Worm (Caenorhabditis elegans) whole organism, L3 larva: ENCODE data around the gene ipp-5.

Experiments used
- R02D3.7 ChIP-seq: fragments of 150-350 bp; optimal IDR thresholded peaks from 2 replicates; lab custom pipeline; 2014; ENCODE audit warnings: missing biosample characterization, missing genetic modification characterization
- ZK546.5 ChIP-seq: sonication (generic microtip); optimal IDR thresholded peaks from 2 replicates; lab custom pipeline; 2017; ENCODE audit warnings: missing biosample characterization, missing genetic modification characterization
- ama-1 ChIP-seq: fragments of 150-350 bp; optimal IDR thresholded peaks from 2 replicates; lab custom pipeline; 2018
- ceh-16 ChIP-seq: sonication (generic microtip); optimal IDR thresholded peaks from 2 replicates; lab custom pipeline; 2017; ENCODE audit warnings: missing biosample characterization, missing genetic modification characterization
- ceh-82 ChIP-seq: fragments of 150-350 bp; optimal IDR thresholded peaks from 2 replicates; lab custom pipeline; 2014; ENCODE audit warnings: missing biosample characterization, missing genetic modification characterization
- egl-5 ChIP-seq: fragments of 150-350 bp; optimal IDR thresholded peaks from 2 replicates; lab custom pipeline; 2017; ENCODE audit warnings: missing biosample characterization, missing genetic modification reagents, missing genetic modification characterization, inconsistent platforms
- elt-2 ChIP-seq: sonication (generic microtip); optimal IDR thresholded peaks from 2 replicates; lab custom pipeline; 2016; ENCODE audit warnings: missing genetic modification reagents, mild to moderate bottlenecking, missing genetic modification characterization, missing compliant biosample characterization
- eor-1 ChIP-seq, 2 experiments: fragments of 150-350 bp; optimal IDR thresholded peaks; 2 replicates each; lab custom pipeline; 2014 to 2018; ENCODE audit warnings: missing biosample characterization in 2 of 2, missing genetic modification characterization in 2 of 2
- fkh-10 ChIP-seq: sonication (generic microtip); optimal IDR thresholded peaks from 2 replicates; lab custom pipeline; 2017; ENCODE audit warnings: missing biosample characterization, missing genetic modification reagents, missing genetic modification characterization
- fkh-2 ChIP-seq: fragments of 150-350 bp; optimal IDR thresholded peaks from 2 replicates; lab custom pipeline; 2014; ENCODE audit warnings: missing biosample characterization, missing genetic modification reagents, missing genetic modification characterization
- fos-1 ChIP-seq: fragments of 150-350 bp; optimal IDR thresholded peaks from 2 replicates; lab custom pipeline; 2014; ENCODE audit warnings: missing biosample characterization, missing genetic modification characterization
- hmg-11 ChIP-seq: sonication (generic microtip); optimal IDR thresholded peaks from 2 replicates; lab custom pipeline; 2016; ENCODE audit warnings: missing genetic modification characterization, missing compliant biosample characterization
- jun-1 ChIP-seq: fragments of 150-350 bp; optimal IDR thresholded peaks from 2 replicates; lab custom pipeline; 2014; ENCODE audit warnings: missing biosample characterization, missing genetic modification reagents, missing genetic modification characterization
- lin-15B ChIP-seq: fragments of 150-350 bp; optimal IDR thresholded peaks from 2 replicates; lab custom pipeline; 2014; ENCODE audit warnings: missing biosample characterization, missing genetic modification characterization
- lin-39 ChIP-seq: fragments of 150-350 bp; optimal IDR thresholded peaks from 2 replicates; lab custom pipeline; 2018; ENCODE audit warnings: missing biosample characterization, missing genetic modification reagents, missing genetic modification characterization
- lsy-12 ChIP-seq: sonication (generic microtip); optimal IDR thresholded peaks from 2 replicates; lab custom pipeline; 2016; ENCODE audit warnings: mild to moderate bottlenecking, missing genetic modification characterization, missing compliant biosample characterization
- mdl-1 ChIP-seq: fragments of 150-350 bp; optimal IDR thresholded peaks from 2 replicates; lab custom pipeline; 2014; ENCODE audit warnings: missing biosample characterization, missing genetic modification characterization
- nfya-1 ChIP-seq: sonication (generic microtip); optimal IDR thresholded peaks from 2 replicates; lab custom pipeline; 2017; ENCODE audit warnings: missing genetic modification characterization, mild to moderate bottlenecking, missing compliant biosample characterization, antibody characterized with exemption, moderate library complexity; ENCODE audit not compliant: insufficient read depth
- nhr-11 ChIP-seq: fragments of 150-350 bp; optimal IDR thresholded peaks from 2 replicates; lab custom pipeline; 2014; ENCODE audit warnings: missing biosample characterization, missing genetic modification characterization
- nhr-23 ChIP-seq: fragments of 150-350 bp; optimal IDR thresholded peaks from 2 replicates; lab custom pipeline; 2014; ENCODE audit warnings: missing biosample characterization, missing genetic modification reagents, missing genetic modification characterization
- nhr-237 ChIP-seq: fragments of 150-350 bp; optimal IDR thresholded peaks from 2 replicates; lab custom pipeline; 2014; ENCODE audit warnings: missing biosample characterization, missing genetic modification characterization
- nhr-28 ChIP-seq: fragments of 150-350 bp; optimal IDR thresholded peaks from 2 replicates; lab custom pipeline; 2014; ENCODE audit warnings: missing biosample characterization, missing genetic modification characterization
- nhr-43 ChIP-seq: sonication (generic microtip); optimal IDR thresholded peaks from 2 replicates; lab custom pipeline; 2016; ENCODE audit warnings: mild to moderate bottlenecking, missing genetic modification characterization, missing compliant biosample characterization; ENCODE audit not compliant: poor library complexity, severe bottlenecking
- nhr-67 ChIP-seq: fragments of 150-350 bp; optimal IDR thresholded peaks from 2 replicates; lab custom pipeline; 2014; ENCODE audit warnings: missing biosample characterization, missing genetic modification characterization
- nhr-76 ChIP-seq: fragments of 150-350 bp; sonication (generic microtip); optimal IDR thresholded peaks from 5 replicates; lab custom pipeline; 2014; ENCODE audit warnings: missing biosample characterization, missing genetic modification characterization
- nhr-77 ChIP-seq: fragments of 150-350 bp; optimal IDR thresholded peaks from 2 replicates; lab custom pipeline; 2014; ENCODE audit warnings: missing biosample characterization, missing genetic modification characterization
- pha-4 ChIP-seq: fragments of 150-350 bp; optimal IDR thresholded peaks from 2 replicates; lab custom pipeline; 2014; ENCODE audit warnings: missing biosample characterization, missing genetic modification reagents, missing genetic modification characterization
- pqm-1 ChIP-seq: fragments of 150-350 bp; optimal IDR thresholded peaks from 2 replicates; lab custom pipeline; 2017; ENCODE audit warnings: missing biosample characterization, missing genetic modification characterization, inconsistent platforms
- snpc-4 ChIP-seq: fragments of 150-350 bp; optimal IDR thresholded peaks from 2 replicates; lab custom pipeline; 2014; ENCODE audit warnings: missing biosample characterization, missing genetic modification characterization
- tbx-2 ChIP-seq: sonication (generic microtip); optimal IDR thresholded peaks from 2 replicates; lab custom pipeline; 2016; ENCODE audit warnings: mild to moderate bottlenecking, missing genetic modification characterization, missing compliant biosample characterization
- unc-39 ChIP-seq: sonication (generic microtip); optimal IDR thresholded peaks from 4 replicates; lab custom pipeline; 2017; ENCODE audit warnings: missing biosample characterization, missing genetic modification characterization
- unc-62 ChIP-seq: fragments of 150-350 bp; sonication (generic microtip); optimal IDR thresholded peaks from 4 replicates; lab custom pipeline; 2014; ENCODE audit warnings: missing biosample characterization, missing genetic modification reagents, missing genetic modification characterization
- zag-1 ChIP-seq: fragments of 150-350 bp; optimal IDR thresholded peaks from 2 replicates; lab custom pipeline; 2014; ENCODE audit warnings: missing biosample characterization, missing genetic modification characterization
- ztf-11 ChIP-seq: fragments of 150-350 bp; optimal IDR thresholded peaks from 2 replicates; lab custom pipeline; 2014; ENCODE audit warnings: missing biosample characterization, missing genetic modification characterization
- ztf-4 ChIP-seq: fragments of 150-350 bp; optimal IDR thresholded peaks from 2 replicates; lab custom pipeline; 2014; ENCODE audit warnings: missing biosample characterization, missing genetic modification characterization

The ipp-5 gene

ce11 chrX:6031169-6031568 lies at the start of gene ipp-5:
Gene ipp-5, plus strand, starts transcription at chrX:6031469.
- no peak for TF ChIP-seq nhr-23
- no peak for TF ChIP-seq nfya-1 (tag; lab: Kevin White, UChicago)
- no peak for TF ChIP-seq elt-2 (tag; lab: Kevin White, UChicago)
- no peak for TF ChIP-seq fkh-10 (GFP tag; lab: Kevin White, UChicago)
- no peak for TF ChIP-seq ztf-4 (tag; lab: Kevin White, UChicago)
- TF ChIP-seq nhr-67 (tag; lab: Kevin White, UChicago): no peak
- no peak for TF ChIP-seq nhr-11 (tag; lab: Kevin White, UChicago)
- TF ChIP-seq jun-1 (tag; lab: Kevin White, UChicago): no peak
- TF ChIP-seq ceh-16 (tag; lab: Kevin White, UChicago): no peak
- no peak for TF ChIP-seq fos-1
- TF ChIP-seq pha-4 (tag; lab: Kevin White, UChicago): no peak
- TF ChIP-seq fkh-2 (tag; lab: Kevin White, UChicago): no peak
- no peak for TF ChIP-seq ama-1 (lab: Kevin White, UChicago)
- TF ChIP-seq, all 47 proteins: peak for 0

- TF ChIP-seq egl-5 (tag; lab: Kevin White, UChicago): no peak
- peak; percentile 23 for TF ChIP-seq lin-39 (tag; lab: Kevin White, UChicago)
- TF ChIP-seq nhr-237: no peak
- TF ChIP-seq ztf-4 (tag; lab: Kevin White, UChicago): no peak
- TF ChIP-seq hmg-11 (tag; lab: Kevin White, UChicago): peak; percentile 6
- no peak for TF ChIP-seq nhr-76 (tag; lab: Kevin White, UChicago)
- TF ChIP-seq nfya-1 (tag; lab: Kevin White, UChicago): peak; percentile 29
- TF ChIP-seq zag-1 (tag; lab: Kevin White, UChicago): no peak
- no peak for TF ChIP-seq nhr-77 (tag; lab: Kevin White, UChicago)
- TF ChIP-seq ztf-11 (tag; lab: Kevin White, UChicago): no peak
- no peak for TF ChIP-seq ZK546.5
- TF ChIP-seq eor-1 (tag; optimal IDR thresholded peaks at IDR 0.05; lab: Kevin White, UChicago): no peak
- TF ChIP-seq R02D3.7 (tag; lab: Kevin White, UChicago): no peak
- TF ChIP-seq nhr-28 (tag; lab: Kevin White, UChicago): no peak
- no peak for TF ChIP-seq nhr-43 (tag; lab: Kevin White, UChicago)
- TF ChIP-seq lin-15B (tag; lab: Kevin White, UChicago): no peak
- TF ChIP-seq pqm-1 (tag; lab: Kevin White, UChicago): no peak
- TF ChIP-seq tbx-2: no peak
- TF ChIP-seq nhr-23: no peak
- no peak for TF ChIP-seq mdl-1 (tag; lab: Kevin White, UChicago)
- TF ChIP-seq jun-1 (tag; lab: Kevin White, UChicago): no peak
- no peak for TF ChIP-seq snpc-4
- TF ChIP-seq unc-39: no peak
- no peak for TF ChIP-seq ceh-82
- peak; percentile 46 for TF ChIP-seq fkh-10 (GFP tag; lab: Kevin White, UChicago)
- TF ChIP-seq ceh-16 (tag; lab: Kevin White, UChicago): no peak
- no peak for TF ChIP-seq nhr-67 (tag; lab: Kevin White, UChicago)
- no peak for TF ChIP-seq lsy-12 (tag; lab: Kevin White, UChicago)
Observed at ce11 chrX:5981698-5982097, 49.6 kb upstream of the ipp-5 start.

- peak; percentile 41 for TF ChIP-seq unc-62 (GFP tag; lab: Kevin White, UChicago)
- no peak for TF ChIP-seq ZK546.5
- TF ChIP-seq ceh-16 (tag; lab: Kevin White, UChicago): no peak
- no peak for TF ChIP-seq nhr-28 (tag; lab: Kevin White, UChicago)
- no peak for TF ChIP-seq ztf-4 (tag; lab: Kevin White, UChicago)
- TF ChIP-seq ceh-82: no peak
- no peak for TF ChIP-seq tbx-2
- no peak for TF ChIP-seq nhr-67 (tag; lab: Kevin White, UChicago)
- peak; percentile 68 for TF ChIP-seq lin-39 (tag; lab: Kevin White, UChicago)
- TF ChIP-seq nfya-1 (tag; lab: Kevin White, UChicago): peak; percentile 47
- no peak for TF ChIP-seq pqm-1 (tag; lab: Kevin White, UChicago)
Observed at ce11 chrX:5982799-5983198, 48.5 kb upstream of the ipp-5 start.

- TF ChIP-seq fkh-10 (GFP tag; lab: Kevin White, UChicago) (peak; percentile 83), jun-1 (tag; lab: Kevin White, UChicago) (no peak), nfya-1 (tag; lab: Kevin White, UChicago) (peak; percentile 12)
Observed at ce11 chrX:5983267-5983666, 48.0 kb upstream of the ipp-5 start.
